Worm (Caenorhabditis elegans): Measurements from ENCODE around the gene F58E2.3.

- TF ChIP-seq egl-18 (GFP tag; IDR thresholded peaks at IDR 0.05), result no peak
- no peak for TF ChIP-seq nhr-80 (tag; optimal IDR thresholded peaks at IDR 0.05)
- TF ChIP-seq nfya-1 (tag; optimal IDR thresholded peaks at IDR 0.05; ENCODE audit: borderline replicate concordance, insufficient read depth), result no peak
- TF ChIP-seq pha-4 (tag; optimal IDR thresholded peaks at IDR 0.05), result no peak
- TF ChIP-seq let-607 (tag; optimal IDR thresholded peaks at IDR 0.05), result no peak
- TF ChIP-seq nfya-2 (GFP tag; IDR thresholded peaks at IDR 0.05), result no peak
- no peak for TF ChIP-seq attf-3 (GFP tag; conservative IDR thresholded peaks at IDR 0.05)
- no peak for TF ChIP-seq lsl-1 (GFP tag; optimal IDR thresholded peaks at IDR 0.05)
- TF ChIP-seq lin-40 (tag; optimal IDR thresholded peaks at IDR 0.05), result no peak
These were observed 52.1 kb downstream of the F58E2.3 start for ce11 chrIV:3519352-3519751.
